Worm (Caenorhabditis elegans) whole organism, young adult: ENCODE results near the gene stip-1.

ENCODE experiments used
- D2030.7 ChIP-seq: fragments of 200-800 bp; sonication (Bioruptor generic); IDR thresholded peaks from 2 replicates; pipeline ENCODE4 v1.3.6; 2022; ENCODE audit warnings: missing genetic modification reagents, missing genetic modification characterization, missing compliant biosample characterization
- F22D6.2 ChIP-seq: sonication (generic microtip); optimal IDR thresholded peaks from 2 replicates; lab custom pipeline; 2016; ENCODE audit warnings: mild to moderate bottlenecking, missing genetic modification characterization, missing compliant biosample characterization
- F33H1.4 ChIP-seq: fragments of 200-800 bp; sonication (Bioruptor generic); IDR thresholded peaks from 2 replicates; pipeline ENCODE4 v1.3.6; 2022; ENCODE audit warnings: missing genetic modification reagents, missing genetic modification characterization, missing compliant biosample characterization
- F57A8.1 ChIP-seq: fragments of 200-800 bp; sonication (Bioruptor generic); optimal IDR thresholded peaks from 2 replicates; lab custom pipeline; 2018; ENCODE audit warnings: mild to moderate bottlenecking, missing genetic modification characterization, moderate library complexity, missing compliant biosample characterization
- K11D2.4 ChIP-seq: fragments of 200-800 bp; sonication (Bioruptor generic); IDR thresholded peaks from 2 replicates; pipeline ENCODE4 v1.3.6; 2022; ENCODE audit warnings: missing genetic modification reagents, missing genetic modification characterization, missing compliant biosample characterization
- K12H6.12 ChIP-seq: fragments of 200-800 bp; sonication (Bioruptor generic); optimal IDR thresholded peaks from 2 replicates; lab custom pipeline; 2018; ENCODE audit warnings: mild to moderate bottlenecking, missing genetic modification characterization, missing compliant biosample characterization
- Y53G8AR.9 ChIP-seq: fragments of 200-800 bp; sonication (Bioruptor generic); conservative IDR thresholded peaks from 2 replicates; pipeline ENCODE4 v1.3.6; 2022; ENCODE audit warnings: missing genetic modification reagents, missing genetic modification characterization, missing compliant biosample characterization
- Y56A3A.18 ChIP-seq: fragments of 200-800 bp; sonication (Bioruptor generic); IDR thresholded peaks from 2 replicates; pipeline ENCODE4 v1.3.6; 2022; ENCODE audit warnings: missing genetic modification reagents, missing genetic modification characterization, missing compliant biosample characterization
- Y95B8A.8 ChIP-seq: fragments of 200-800 bp; sonication (Bioruptor generic); IDR thresholded peaks from 2 replicates; pipeline ENCODE4 v1.3.6; 2022; ENCODE audit warnings: missing genetic modification reagents, missing genetic modification characterization, missing compliant biosample characterization
- akir-1 ChIP-seq: fragments of 200-800 bp; sonication (Bioruptor generic); optimal IDR thresholded peaks from 2 replicates; lab custom pipeline; 2018; ENCODE audit warnings: mild to moderate bottlenecking, missing genetic modification characterization, moderate library complexity, missing compliant biosample characterization
- attf-3 ChIP-seq: fragments of 200-800 bp; sonication (Bioruptor generic); conservative IDR thresholded peaks from 2 replicates; pipeline ENCODE4 v1.3.6; 2022; ENCODE audit warnings: missing genetic modification reagents, missing genetic modification characterization, missing compliant biosample characterization
- bed-2 ChIP-seq: fragments of 200-800 bp; sonication (Bioruptor generic); IDR thresholded peaks from 2 replicates; pipeline ENCODE4 v1.3.6; 2022; ENCODE audit warnings: missing genetic modification reagents, missing genetic modification characterization, missing compliant biosample characterization
- cebp-2 ChIP-seq: fragments of 200-800 bp; sonication (Bioruptor generic); IDR thresholded peaks from 2 replicates; pipeline ENCODE4 v1.3.6; 2022; ENCODE audit warnings: missing genetic modification characterization, missing compliant biosample characterization
- ceh-58 ChIP-seq: fragments of 200-800 bp; sonication (Bioruptor generic); IDR thresholded peaks from 2 replicates; pipeline ENCODE4 v1.3.6; 2022; ENCODE audit warnings: missing genetic modification characterization, missing compliant biosample characterization
- ceh-79 ChIP-seq: sonication (generic microtip); optimal IDR thresholded peaks from 2 replicates; lab custom pipeline; 2017; ENCODE audit warnings: mild to moderate bottlenecking, missing genetic modification characterization, missing compliant biosample characterization
- die-1 ChIP-seq: sonication (generic microtip); optimal IDR thresholded peaks from 2 replicates; lab custom pipeline; 2016; ENCODE audit warnings: missing genotype, mild to moderate bottlenecking, missing genetic modification characterization, missing compliant biosample characterization
- dox-1 ChIP-seq: fragments of 200-800 bp; sonication (Bioruptor generic); IDR thresholded peaks from 2 replicates; pipeline ENCODE4 v1.3.6; 2022; ENCODE audit warnings: missing genetic modification reagents, missing genetic modification characterization, missing compliant biosample characterization
- dpl-1 ChIP-seq: fragments of 150-350 bp; optimal IDR thresholded peaks from 2 replicates; lab custom pipeline; 2014; ENCODE audit warnings: missing biosample characterization, missing genetic modification reagents, missing genetic modification characterization
- egl-18 ChIP-seq: fragments of 200-800 bp; sonication (Bioruptor generic); IDR thresholded peaks from 2 replicates; pipeline ENCODE4 v1.3.6; 2022; ENCODE audit warnings: missing genetic modification reagents, missing genetic modification characterization, missing compliant biosample characterization
- egl-44 ChIP-seq: fragments of 200-800 bp; sonication (Bioruptor generic); IDR thresholded peaks from 2 replicates; pipeline ENCODE4 v1.3.6; 2022; ENCODE audit warnings: missing genetic modification reagents, missing genetic modification characterization, missing compliant biosample characterization
- ekl-4 ChIP-seq: fragments of 200-800 bp; sonication (Bioruptor generic); IDR thresholded peaks from 2 replicates; pipeline ENCODE4 v1.3.6; 2022; ENCODE audit warnings: missing genetic modification reagents, missing genetic modification characterization, missing compliant biosample characterization
- fkh-3 ChIP-seq: sonication (generic microtip); optimal IDR thresholded peaks from 2 replicates; lab custom pipeline; 2016; ENCODE audit warnings: mild to moderate bottlenecking, missing genetic modification characterization, missing compliant biosample characterization
- him-1 ChIP-seq: sonication (generic microtip); optimal IDR thresholded peaks from 2 replicates; lab custom pipeline; 2016; ENCODE audit warnings: missing genotype, missing genetic modification reagents, missing genetic modification characterization, missing compliant biosample characterization
- lin-40 ChIP-seq: sonication (generic microtip); optimal IDR thresholded peaks from 2 replicates; lab custom pipeline; 2016; ENCODE audit warnings: missing genetic modification characterization, mild to moderate bottlenecking, missing compliant biosample characterization, missing genotype, missing genetic modification reagents
- lir-1 ChIP-seq: fragments of 200-800 bp; sonication (Bioruptor generic); conservative IDR thresholded peaks from 2 replicates; pipeline ENCODE4 v1.3.6; 2022; ENCODE audit warnings: missing genetic modification reagents, missing genetic modification characterization, missing compliant biosample characterization
- lsl-1 ChIP-seq: fragments of 200-800 bp; sonication (Bioruptor generic); optimal IDR thresholded peaks from 2 replicates; lab custom pipeline; 2018; ENCODE audit warnings: mild to moderate bottlenecking, missing genetic modification characterization, moderate library complexity, missing compliant biosample characterization
- lsy-27 ChIP-seq: sonication (generic microtip); optimal IDR thresholded peaks from 2 replicates; lab custom pipeline; 2017; ENCODE audit warnings: missing genetic modification characterization, mild to moderate bottlenecking, missing compliant biosample characterization, antibody characterized with exemption, missing genotype, borderline replicate concordance; ENCODE audit not compliant: insufficient read depth
- madf-3 ChIP-seq: fragments of 200-800 bp; sonication (Bioruptor generic); IDR thresholded peaks from 2 replicates; pipeline ENCODE4 v1.3.6; 2022; ENCODE audit warnings: missing genetic modification reagents, missing genetic modification characterization, missing compliant biosample characterization
- madf-8 ChIP-seq: fragments of 200-800 bp; sonication (Bioruptor generic); conservative IDR thresholded peaks from 2 replicates; pipeline ENCODE4 v1.3.6; 2022; ENCODE audit warnings: missing genetic modification reagents, missing genetic modification characterization, missing compliant biosample characterization
- mcd-1 ChIP-seq: fragments of 200-800 bp; sonication (Bioruptor generic); IDR thresholded peaks from 2 replicates; pipeline ENCODE4 v1.3.6; 2022; ENCODE audit warnings: missing genetic modification reagents, missing genetic modification characterization, missing compliant biosample characterization
- mel-28 ChIP-seq: sonication (generic microtip); optimal IDR thresholded peaks from 2 replicates; lab custom pipeline; 2016; ENCODE audit warnings: borderline replicate concordance, mild to moderate bottlenecking, missing genetic modification characterization, missing compliant biosample characterization
- mes-4 ChIP-seq: sonication (generic microtip); optimal IDR thresholded peaks from 2 replicates; lab custom pipeline; 2016; ENCODE audit warnings: missing genotype, missing genetic modification characterization, missing compliant biosample characterization
- nhr-179 ChIP-seq: sonication (generic microtip); optimal IDR thresholded peaks from 2 replicates; lab custom pipeline; 2016; ENCODE audit warnings: mild to moderate bottlenecking, missing genetic modification characterization, missing compliant biosample characterization
- nhr-27 ChIP-seq: fragments of 200-800 bp; sonication (Bioruptor generic); optimal IDR thresholded peaks from 2 replicates; lab custom pipeline; 2018; ENCODE audit warnings: mild to moderate bottlenecking, missing genetic modification characterization, moderate library complexity, missing compliant biosample characterization
- nhr-80 ChIP-seq: sonication (generic microtip); optimal IDR thresholded peaks from 2 replicates; lab custom pipeline; 2016; ENCODE audit warnings: missing genetic modification characterization, missing compliant biosample characterization
- nhr-90 ChIP-seq: sonication (generic microtip); optimal IDR thresholded peaks from 2 replicates; lab custom pipeline; 2016; ENCODE audit warnings: missing genotype, mild to moderate bottlenecking, missing genetic modification characterization, missing compliant biosample characterization
- rpc-1 ChIP-seq, 2 experiments: fragments of 150-350 bp in 1 of 2; sonication (generic microtip) in 1 of 2; optimal IDR thresholded peaks; 2 replicates each; lab custom pipeline; 2014 to 2018; ENCODE audit warnings: missing biosample characterization in 1 of 2, missing genetic modification characterization in 1 of 2, missing genetic modification reagents in 1 of 2, missing genotype in 1 of 2
- sdz-38 ChIP-seq: sonication (generic microtip); optimal IDR thresholded peaks from 2 replicates; lab custom pipeline; 2016; ENCODE audit warnings: missing genotype, missing genetic modification characterization, missing compliant biosample characterization
- sea-2 ChIP-seq: fragments of 200-800 bp; sonication (Bioruptor generic); IDR thresholded peaks from 2 replicates; pipeline ENCODE4 v1.3.6; 2022; ENCODE audit warnings: missing genetic modification characterization, missing compliant biosample characterization
- snpc-1.1 ChIP-seq: sonication (generic microtip); optimal IDR thresholded peaks from 2 replicates; lab custom pipeline; 2017; ENCODE audit warnings: missing genetic modification characterization, mild to moderate bottlenecking, missing compliant biosample characterization, antibody characterized with exemption, moderate library complexity, missing genotype, missing genetic modification reagents; ENCODE audit not compliant: insufficient read depth
- snpc-1.3 ChIP-seq: sonication (generic microtip); optimal IDR thresholded peaks from 2 replicates; lab custom pipeline; 2017; ENCODE audit warnings: missing genetic modification characterization, mild to moderate bottlenecking, missing compliant biosample characterization, antibody characterized with exemption, moderate library complexity, missing genotype, missing genetic modification reagents; ENCODE audit not compliant: insufficient read depth
- snpc-3.4 ChIP-seq: sonication (generic microtip); optimal IDR thresholded peaks from 2 replicates; lab custom pipeline; 2017; ENCODE audit warnings: missing genetic modification characterization, mild to moderate bottlenecking, missing compliant biosample characterization, antibody characterized with exemption, moderate library complexity, missing genotype, missing genetic modification reagents
- somi-1 ChIP-seq: fragments of 200-800 bp; sonication (Bioruptor generic); optimal IDR thresholded peaks from 2 replicates; lab custom pipeline; 2018; ENCODE audit warnings: mild to moderate bottlenecking, missing genetic modification characterization, missing compliant biosample characterization
- sptf-2 ChIP-seq: fragments of 200-800 bp; sonication (Bioruptor generic); optimal IDR thresholded peaks from 2 replicates; lab custom pipeline; 2018; ENCODE audit warnings: mild to moderate bottlenecking, missing genetic modification characterization, missing compliant biosample characterization
- tbp1 ChIP-seq: fragments of 200-800 bp; sonication (Bioruptor generic); optimal IDR thresholded peaks from 2 replicates; lab custom pipeline; 2018; ENCODE audit warnings: mild to moderate bottlenecking, missing genetic modification characterization, missing compliant biosample characterization
- tlf-1 ChIP-seq: fragments of 200-800 bp; sonication (Bioruptor generic); optimal IDR thresholded peaks from 2 replicates; lab custom pipeline; 2018; ENCODE audit warnings: mild to moderate bottlenecking, missing genetic modification characterization, missing compliant biosample characterization
- ztf-26 ChIP-seq: sonication (generic microtip); optimal IDR thresholded peaks from 2 replicates; lab custom pipeline; 2017; ENCODE audit warnings: missing genetic modification characterization, missing compliant biosample characterization
- ztf-28 ChIP-seq: fragments of 200-800 bp; sonication (Bioruptor generic); IDR thresholded peaks from 2 replicates; pipeline ENCODE4 v1.3.6; 2022; ENCODE audit warnings: missing genetic modification reagents, missing genetic modification characterization, missing compliant biosample characterization

The stip-1 gene

ce11 chrII:10395303-10395757, 45.5 kb upstream of the stip-1 start, which contains the start of gene T09F3.4 (continued):
- TF ChIP-seq cebp-2 (GFP tag; lab: Robert Waterston, UW) (no peak), sptf-2 (GFP tag; lab: Kevin White, UChicago) (no peak), rpc-1 (optimal IDR thresholded peaks at IDR 0.05; lab: Kevin White, UChicago) (no peak), rpc-1 (tag; optimal IDR thresholded peaks at IDR 0.05; lab: Kevin White, UChicago) (no peak), Y53G8AR.9 (0 out of 2 replicates have a peak, but pooled peaks have one; percentile 73), lin-40 (tag; lab: Kevin White, UChicago) (no peak), dpl-1 (GFP tag; lab: Kevin White, UChicago) (peak; percentile 13), F33H1.4 (GFP tag; lab: Robert Waterston, UW) (peak; percentile 61), madf-3 (GFP tag; lab: Robert Waterston, UW) (peak; percentile 83), tlf-1 (peak; percentile 56), lsy-27 (tag; lab: Kevin White, UChicago) (no peak), snpc-3.4 (tag; lab: Kevin White, UChicago) (peak; percentile 65), snpc-1.3 (tag; lab: Kevin White, UChicago) (no peak), dox-1 (GFP tag; lab: Robert Waterston, UW) (peak; percentile 23; the same call in 1 of the 2 replicates), lsl-1 (GFP tag; lab: Kevin White, UChicago) (peak; percentile 43), ceh-79 (tag; lab: Kevin White, UChicago) (no peak), ekl-4 (GFP tag; lab: Robert Waterston, UW) (0 out of 2 replicates have a peak, but pooled peaks have one; percentile 49), K12H6.12 (tag; lab: Kevin White, UChicago) (no peak), die-1 (tag; lab: Kevin White, UChicago) (no peak), lir-1 (GFP tag; lab: Robert Waterston, UW) (peak; percentile 58; the same call in 1 of the 2 replicates), him-1 (no peak), akir-1 (GFP tag; lab: Kevin White, UChicago) (no peak), tbp1 (GFP tag; lab: Kevin White, UChicago) (peak; percentile 40), attf-3 (no peak), ztf-28 (GFP tag; lab: Robert Waterston, UW) (no peak), nhr-80 (tag; lab: Kevin White, UChicago) (no peak), mes-4 (no peak), ceh-58 (GFP tag; lab: Robert Waterston, UW) (no peak), D2030.7 (peak; percentile 81), fkh-3 (tag; lab: Kevin White, UChicago) (no peak), K11D2.4 (GFP tag; lab: Robert Waterston, UW) (no peak), egl-44 (GFP tag; lab: Robert Waterston, UW) (0 out of 2 replicates have a peak, but pooled peaks have one; percentile 8), nhr-90 (tag; lab: Kevin White, UChicago) (no peak), egl-18 (GFP tag; lab: Robert Waterston, UW) (no peak), Y95B8A.8 (GFP tag; lab: Robert Waterston, UW) (0 out of 2 replicates have a peak, but pooled peaks have one; percentile 18), ztf-26 (no peak), F57A8.1 (GFP tag; lab: Kevin White, UChicago) (no peak), mcd-1 (GFP tag; lab: Robert Waterston, UW) (peak; percentile 44; the same call in 1 of the 2 replicates), madf-8 (GFP tag; lab: Robert Waterston, UW) (peak; percentile 58), somi-1 (no peak), Y56A3A.18 (GFP tag; lab: Robert Waterston, UW) (no peak), nhr-179 (no peak), F22D6.2 (tag; lab: Kevin White, UChicago) (no peak), bed-2 (GFP tag; lab: Robert Waterston, UW) (peak; percentile 76; the same call in 1 of the 2 replicates), mel-28 (tag; lab: Kevin White, UChicago) (no peak), sea-2 (no peak), snpc-1.1 (tag; lab: Kevin White, UChicago) (no peak), nhr-27 (tag; lab: Kevin White, UChicago) (no peak), sdz-38 (tag; lab: Kevin White, UChicago) (no peak)
